Fruit fly (Drosophila melanogaster) whole organism, wandering third instar larva: ENCODE measurements around the gene mid.

Experiments
- CG9705 ChIP-seq: fragments of 200-800 bp; sonication (Bioruptor generic); optimal IDR thresholded peaks from 2 replicates; lab custom pipeline; 2018; ENCODE audit warnings: missing biosample characterization, mild to moderate bottlenecking, missing genetic modification characterization
- GATAd ChIP-seq: sonication (Bioruptor generic); optimal IDR thresholded peaks from 2 replicates; lab custom pipeline; 2016; ENCODE audit warnings: missing biosample characterization, missing genetic modification characterization
- Hr78 ChIP-seq: fragments of >200 bp; optimal IDR thresholded peaks from 2 replicates; lab custom pipeline; 2017; ENCODE audit warnings: missing biosample characterization, missing genetic modification characterization
- Jra ChIP-seq: sonication (Bioruptor generic); optimal IDR thresholded peaks from 2 replicates; lab custom pipeline; 2016; ENCODE audit warnings: missing biosample characterization, missing genetic modification characterization
- br ChIP-seq: fragments of 200-800 bp; sonication (Bioruptor generic); optimal IDR thresholded peaks from 2 replicates; lab custom pipeline; 2016; ENCODE audit warnings: missing biosample characterization, missing genetic modification characterization

DNA sequence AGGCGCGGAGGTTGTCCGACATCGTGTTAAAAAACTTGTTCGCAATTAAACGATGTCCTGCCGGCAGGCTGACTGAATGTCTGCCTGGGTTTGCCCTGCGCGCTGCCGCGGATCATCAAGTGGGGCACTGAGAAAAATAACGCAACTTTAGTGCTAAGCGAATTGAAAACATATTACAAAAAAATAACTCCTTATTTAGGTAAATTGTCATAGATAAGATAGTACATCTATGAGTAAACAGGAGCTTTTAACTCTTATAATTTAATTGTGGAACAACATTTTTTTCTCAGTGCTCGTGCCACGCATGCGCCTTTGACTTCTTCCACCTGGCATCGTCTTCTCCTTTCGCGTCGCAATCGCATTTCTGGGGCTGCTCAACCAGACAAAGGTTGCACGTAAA, 18.5 kb downstream of the mid start:
- TF ChIP-seq GATAd = no peak
- no peak for TF ChIP-seq Jra (GFP tag; lab: Kevin White, UChicago)
- peak; percentile 9 for TF ChIP-seq CG9705 (GFP tag; lab: Kevin White, UChicago)
- peak; percentile 68 for TF ChIP-seq br (GFP tag; lab: Kevin White, UChicago)
- no peak for TF ChIP-seq Hr78 (GFP tag; lab: Kevin White, UChicago)
